Worm (Caenorhabditis elegans) whole organism, mixed stage, embryonic: ENCODE measurements around the gene W03C9.8.

Source experiments
- ceh-43 ChIP-seq: fragments of 200-800 bp; sonication (Bioruptor generic); optimal IDR thresholded peaks from 2 replicates; lab custom pipeline; 2018; ENCODE audit warnings: mild to moderate bottlenecking, missing genetic modification characterization, moderate library complexity, missing compliant biosample characterization
- drap-1 ChIP-seq: fragments of 200-800 bp; sonication (Bioruptor generic); optimal IDR thresholded peaks from 3 replicates; lab custom pipeline; 2018; ENCODE audit warnings: mild to moderate bottlenecking, missing genetic modification characterization, missing compliant biosample characterization
- nhr-28 ChIP-seq: fragments of 150-350 bp; optimal IDR thresholded peaks from 2 replicates; lab custom pipeline; 2014; ENCODE audit warnings: missing biosample characterization, missing genetic modification characterization
- pha-4 ChIP-seq: fragments of 150-350 bp; optimal IDR thresholded peaks from 2 replicates; lab custom pipeline; 2018; ENCODE audit warnings: missing biosample characterization, missing genetic modification reagents, missing genetic modification characterization
- unc-39 ChIP-seq: fragments of 150-350 bp; optimal IDR thresholded peaks from 2 replicates; lab custom pipeline; 2014; ENCODE audit warnings: missing biosample characterization, missing genetic modification characterization

ce11 chrII:11922757-11923538 lies 25.6 kb upstream of the W03C9.8 start:
- TF ChIP-seq nhr-28 (tag; lab: Kevin White, UChicago) (no peak), drap-1 (GFP tag; lab: Kevin White, UChicago) (no peak), pha-4 (no peak), unc-39 (tag; lab: Kevin White, UChicago) (no peak), ceh-43 (GFP tag; lab: Kevin White, UChicago) (no peak)
